Worm (Caenorhabditis elegans): ENCODE measurements around the gene C25H3.11.

C25H3.11 gene

DNA sequence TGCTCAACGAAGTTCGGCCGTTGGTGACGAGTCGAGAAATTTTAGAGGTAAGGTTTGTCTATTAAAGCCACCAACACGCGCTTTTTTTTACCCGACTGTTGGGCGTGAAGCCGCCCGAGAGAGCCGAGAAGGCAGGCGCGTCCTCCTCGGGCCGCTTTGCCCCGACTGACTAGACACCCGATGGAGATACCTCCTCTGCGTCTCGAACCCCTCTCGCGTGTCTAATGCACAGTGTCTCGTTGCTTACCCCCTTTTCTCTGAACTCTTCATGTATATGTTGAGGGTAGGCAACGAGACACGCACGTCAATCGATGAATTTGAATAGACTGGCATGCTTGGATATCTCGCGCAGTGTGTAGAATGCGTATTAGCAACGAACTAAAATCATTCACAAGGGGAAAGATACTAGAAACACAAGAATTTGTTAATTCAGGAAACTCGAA is 27.1 kb downstream of the C25H3.11 start (continued):
- TF ChIP-seq unc-30 (tag; optimal IDR thresholded peaks at IDR 0.05) = no peak
- TF ChIP-seq sup-37 (GFP tag; optimal IDR thresholded peaks at IDR 0.05) = no peak
- TF ChIP-seq elt-2 (tag; optimal IDR thresholded peaks at IDR 0.05) = peak; percentile 80
- TF ChIP-seq ama-1 (optimal IDR thresholded peaks at IDR 0.05) = peak; percentile 99
- peak; percentile 23 for TF ChIP-seq irx-1 (tag; optimal IDR thresholded peaks at IDR 0.05)
- peak; percentile 76 for TF ChIP-seq mef-2 (tag; optimal IDR thresholded peaks at IDR 0.05)
- peak; percentile 47 for TF ChIP-seq blmp-1 (tag; optimal IDR thresholded peaks at IDR 0.05)

DNA sequence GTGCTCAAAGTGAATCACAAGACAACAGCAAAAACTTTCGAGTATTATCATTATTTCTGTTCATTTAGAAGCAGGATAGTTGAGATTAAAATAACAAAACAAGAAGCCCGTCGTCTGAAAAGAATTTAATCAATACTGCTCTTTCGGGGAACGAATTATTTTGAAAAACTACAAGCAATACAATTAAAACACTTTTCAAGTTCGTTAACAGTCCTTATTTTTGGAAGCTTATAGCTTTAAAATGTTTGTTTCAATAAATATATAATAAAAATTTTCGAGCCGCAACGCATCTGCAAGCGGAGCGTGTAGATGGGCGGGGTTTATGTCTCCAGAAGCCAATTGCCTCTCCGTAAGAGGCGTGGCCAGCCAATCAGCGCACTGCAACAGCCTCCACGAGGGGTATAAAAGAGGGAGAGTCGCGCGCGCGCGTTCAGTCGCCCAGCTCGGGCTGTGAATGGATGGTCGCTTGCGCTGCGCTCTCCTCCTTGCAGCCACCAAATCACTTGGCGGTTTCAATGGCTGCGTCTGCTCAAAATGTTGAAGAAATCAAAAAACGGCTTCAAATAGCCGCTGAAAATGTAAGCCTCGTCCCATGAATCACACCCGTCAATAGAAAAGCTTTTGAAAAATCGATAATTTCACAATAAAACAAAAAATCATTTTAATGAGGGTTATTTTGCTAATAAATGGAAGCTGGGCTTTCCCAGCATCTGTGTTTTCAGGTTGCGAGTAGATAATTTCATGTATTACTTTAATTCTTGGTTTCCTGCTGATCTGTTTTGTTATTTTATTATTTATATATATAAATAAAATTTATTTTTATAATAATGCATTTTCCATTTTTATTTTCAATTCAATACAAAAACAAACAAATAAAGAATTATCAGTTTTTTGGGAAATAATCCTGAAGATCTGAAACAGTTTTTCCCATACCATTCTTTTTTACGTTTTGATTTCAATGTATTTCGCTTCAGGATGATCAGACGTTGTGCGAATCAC is 27.8 kb downstream of the C25H3.11 start, which contains the start of the genes ift-43 and mdt-26:
Gene ift-43, minus strand, starts transcription at position 51 of the 999 bp plus-strand sequence.
Gene mdt-26, plus strand, starts transcription at position 446 of the 999 bp plus-strand sequence.
- peak; percentile 1 for TF ChIP-seq nhr-11 (tag; optimal IDR thresholded peaks at IDR 0.05)
- no peak for TF ChIP-seq ceh-90 (tag; optimal IDR thresholded peaks at IDR 0.05)
- TF ChIP-seq fkh-8 (tag; optimal IDR thresholded peaks at IDR 0.05) = peak; percentile 90
- TF ChIP-seq lir-3 (tag; optimal IDR thresholded peaks at IDR 0.05; ENCODE audit: poor library complexity) = peak; percentile 53
- peak; percentile 67 for TF ChIP-seq lin-15B (tag; optimal IDR thresholded peaks at IDR 0.05)
- TF ChIP-seq ces-1 (GFP tag; optimal IDR thresholded peaks at IDR 0.05) = no peak
- no peak for TF ChIP-seq tlp-1 (tag; optimal IDR thresholded peaks at IDR 0.05)
- TF ChIP-seq grh-1 (GFP tag; IDR thresholded peaks at IDR 0.05) = peak; percentile 66
- TF ChIP-seq egl-13 (tag; optimal IDR thresholded peaks at IDR 0.05) = peak; percentile 85
- no peak for TF ChIP-seq egl-27 (tag; optimal IDR thresholded peaks at IDR 0.05)
- peak; percentile 93 for TF ChIP-seq swsn-7 (tag; optimal IDR thresholded peaks at IDR 0.05)
- TF ChIP-seq vab-15 (tag; optimal IDR thresholded peaks at IDR 0.05) = no peak
- peak; percentile 76 for TF ChIP-seq lin-14 (GFP tag; optimal IDR thresholded peaks at IDR 0.05)
- TF ChIP-seq dsc-1 (tag; optimal IDR thresholded peaks at IDR 0.05) = peak; percentile 93
- TF ChIP-seq lin-13 (GFP tag; optimal IDR thresholded peaks at IDR 0.05) = peak; percentile 67
- TF ChIP-seq ztf-4 (tag; optimal IDR thresholded peaks at IDR 0.05) = peak; percentile 73
- no peak for TF ChIP-seq pqm-1 (tag; optimal IDR thresholded peaks at IDR 0.05)
- TF ChIP-seq lsy-2 (tag; optimal IDR thresholded peaks at IDR 0.05) = peak; percentile 83 to 90
- peak; percentile 82 for TF ChIP-seq sup-37 (GFP tag; optimal IDR thresholded peaks at IDR 0.05)
- TF ChIP-seq unc-62 (GFP tag; optimal IDR thresholded peaks at IDR 0.05) = no peak
- peak; percentile 2 for TF ChIP-seq aha-1 (tag; optimal IDR thresholded peaks at IDR 0.05)
- peak; percentile 1 for TF ChIP-seq pag-3 (tag; optimal IDR thresholded peaks at IDR 0.05; ENCODE audit: borderline replicate concordance, insufficient read depth)
- peak; percentile 38 for TF ChIP-seq lin-39 (tag; optimal IDR thresholded peaks at IDR 0.05)
- no peak for TF ChIP-seq unc-130 (tag; optimal IDR thresholded peaks at IDR 0.05)
- peak; percentile 74 for TF ChIP-seq nhr-237 (tag; optimal IDR thresholded peaks at IDR 0.05)
- peak; percentile 77 for TF ChIP-seq sox-4 (tag; optimal IDR thresholded peaks at IDR 0.05)
- TF ChIP-seq mep-1 (tag; optimal IDR thresholded peaks at IDR 0.05) = peak; percentile 74
- TF ChIP-seq alr-1 (tag; optimal IDR thresholded peaks at IDR 0.05; ENCODE audit: borderline replicate concordance) = no peak
- peak; percentile 81 for TF ChIP-seq nhr-19 (GFP tag; conservative IDR thresholded peaks at IDR 0.05)
- TF ChIP-seq ceh-8 (GFP tag; optimal IDR thresholded peaks at IDR 0.05) = peak; percentile 58
- peak; percentile 80 for TF ChIP-seq mab-9 (GFP tag; IDR thresholded peaks at IDR 0.05)
- no peak for TF ChIP-seq fos-1 (tag; optimal IDR thresholded peaks at IDR 0.05)
- TF ChIP-seq unc-98 (GFP tag; IDR thresholded peaks at IDR 0.05) = no peak
- TF ChIP-seq fkh-4 (tag; optimal IDR thresholded peaks at IDR 0.05; ENCODE audit: borderline replicate concordance) = peak; percentile 28
- peak; percentile 58 for TF ChIP-seq snpc-4 (tag; optimal IDR thresholded peaks at IDR 0.05)
- peak; percentile 44 for TF ChIP-seq aly-2 (tag; optimal IDR thresholded peaks at IDR 0.05)
- TF ChIP-seq nhr-71 (tag; optimal IDR thresholded peaks at IDR 0.05) = peak; percentile 93
- no peak for TF ChIP-seq nhr-84 (tag; optimal IDR thresholded peaks at IDR 0.05)
- TF ChIP-seq hlh-17 (GFP tag; optimal IDR thresholded peaks at IDR 0.05; ENCODE audit: borderline replicate concordance) = peak; percentile 54
- peak; percentile 99 for TF ChIP-seq ama-1 (optimal IDR thresholded peaks at IDR 0.05)
- no peak for TF ChIP-seq mef-2 (tag; optimal IDR thresholded peaks at IDR 0.05)
- peak; percentile 88 for TF ChIP-seq nhr-90 (tag; optimal IDR thresholded peaks at IDR 0.05; ENCODE audit: poor library complexity)
- TF ChIP-seq nhr-28 (tag; optimal IDR thresholded peaks at IDR 0.05) = no peak
- TF ChIP-seq hlh-4 (tag; optimal IDR thresholded peaks at IDR 0.05) = peak; percentile 20
